Fruit fly (Drosophila melanogaster): Measurements from ENCODE around the gene CG7488.
A peak's percentile ranks its signal among the peaks of the same experiment; 100 is the strongest.

CG7488 gene

DNA sequence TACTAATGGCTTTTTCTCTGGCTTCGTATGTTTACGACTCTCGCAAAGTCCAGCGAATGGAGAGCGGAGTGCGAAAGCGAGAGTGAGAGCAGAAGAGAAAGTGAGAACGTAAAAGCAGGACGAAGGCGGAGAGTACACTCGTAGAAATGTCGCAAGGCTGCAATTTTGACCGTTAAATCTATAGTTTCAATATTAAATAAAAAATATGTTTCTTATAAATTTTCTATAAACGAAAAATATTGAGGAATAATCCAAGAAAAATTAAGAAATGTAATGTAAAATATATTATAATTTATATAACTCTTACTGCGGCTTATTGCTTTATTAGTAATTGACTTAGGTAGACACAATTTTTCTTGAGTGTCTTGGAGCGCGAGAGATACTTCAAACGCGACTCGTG, 21.0 kb upstream of the CG7488 start (continued):
- peak; percentile 40 for TF ChIP-seq CG11504 (tag; optimal IDR thresholded peaks at IDR 0.05)
- TF ChIP-seq Blimp-1 (GFP tag; optimal IDR thresholded peaks at IDR 0.05) = peak; percentile 40
- TF ChIP-seq lbe (GFP tag; optimal IDR thresholded peaks at IDR 0.05) = no peak
- no peak for TF ChIP-seq sug (tag; optimal IDR thresholded peaks at IDR 0.05)
- TF ChIP-seq C15 (GFP tag; IDR thresholded peaks at IDR 0.05) = no peak
- TF ChIP-seq CG9727 (GFP tag; optimal IDR thresholded peaks at IDR 0.05) = peak; percentile 28
- no peak for TF ChIP-seq mld (GFP tag; IDR thresholded peaks at IDR 0.05; ENCODE audit: partially characterized antibody)
- TF ChIP-seq prd (optimal IDR thresholded peaks at IDR 0.05) = no peak
- no peak for TF ChIP-seq prd (GFP tag; IDR thresholded peaks at IDR 0.05)
- no peak for TF ChIP-seq usp (GFP tag; optimal IDR thresholded peaks at IDR 0.05)
- no peak for TF ChIP-seq CG18476 (GFP tag; optimal IDR thresholded peaks at IDR 0.05)
- no peak for TF ChIP-seq HLH3B (GFP tag; IDR thresholded peaks at IDR 0.05)
- no peak for TF ChIP-seq luna (GFP tag; optimal IDR thresholded peaks at IDR 0.05)
- no peak for TF ChIP-seq CG12219 (GFP tag; optimal IDR thresholded peaks at IDR 0.05)
- TF ChIP-seq Camta (GFP tag; optimal IDR thresholded peaks at IDR 0.05) = no peak
- no peak for TF ChIP-seq CG31388 (GFP tag; optimal IDR thresholded peaks at IDR 0.05)
- TF ChIP-seq CG1603 (tag; optimal IDR thresholded peaks at IDR 0.05) = no peak
- no peak for TF ChIP-seq CG6791 (GFP tag; IDR thresholded peaks at IDR 0.05; ENCODE audit: partially characterized antibody)
- TF ChIP-seq CG8089 (GFP tag; optimal IDR thresholded peaks at IDR 0.05) = no peak
- TF ChIP-seq run (tag; optimal IDR thresholded peaks at IDR 0.05) = no peak
- TF ChIP-seq CG31224 (GFP tag; IDR thresholded peaks at IDR 0.05) = no peak
- no peak for TF ChIP-seq CG32532 (GFP tag; IDR thresholded peaks at IDR 0.05)
- no peak for TF ChIP-seq CG2712 (tag; optimal IDR thresholded peaks at IDR 0.05)
- no peak for TF ChIP-seq CG13624 (GFP tag; optimal IDR thresholded peaks at IDR 0.05)
- TF ChIP-seq seq (GFP tag; IDR thresholded peaks at IDR 0.05) = no peak
- TF ChIP-seq CG18599 (GFP tag; optimal IDR thresholded peaks at IDR 0.05) = peak; percentile 17
- TF ChIP-seq zf30C (GFP tag; optimal IDR thresholded peaks at IDR 0.05) = peak; percentile 21
- no peak for TF ChIP-seq PHDP (tag; optimal IDR thresholded peaks at IDR 0.05)
- no peak for TF ChIP-seq Atf6 (GFP tag; IDR thresholded peaks at IDR 0.05)
- no peak for TF ChIP-seq vnd (GFP tag; IDR thresholded peaks at IDR 0.05; ENCODE audit: partially characterized antibody)
- TF ChIP-seq Pdp1 (GFP tag; optimal IDR thresholded peaks at IDR 0.05) = no peak
- no peak for TF ChIP-seq Chrac-16 (GFP tag; optimal IDR thresholded peaks at IDR 0.05)
- no peak for TF ChIP-seq pita (GFP tag; optimal IDR thresholded peaks at IDR 0.05)
- no peak for TF ChIP-seq Elba2 (GFP tag; optimal IDR thresholded peaks at IDR 0.05)
- no peak for TF ChIP-seq CG17802 (tag; optimal IDR thresholded peaks at IDR 0.05)
- peak; percentile 2 for TF ChIP-seq Oli (tag; optimal IDR thresholded peaks at IDR 0.05)
- no peak for TF ChIP-seq CG13894 (tag; optimal IDR thresholded peaks at IDR 0.05)
- no peak for TF ChIP-seq gfzf (GFP tag; optimal IDR thresholded peaks at IDR 0.05)
- TF ChIP-seq CG12104 (GFP tag; optimal IDR thresholded peaks at IDR 0.05) = no peak
- no peak for TF ChIP-seq MBD-R2 (GFP tag; IDR thresholded peaks at IDR 0.05)
- no peak for TF ChIP-seq fd102C (GFP tag; optimal IDR thresholded peaks at IDR 0.05)
- no peak for TF ChIP-seq CG4360 (GFP tag; IDR thresholded peaks at IDR 0.05)
- no peak for TF ChIP-seq tx (GFP tag; optimal IDR thresholded peaks at IDR 0.05)
- TF ChIP-seq gro (GFP tag; optimal IDR thresholded peaks at IDR 0.05) = no peak
- peak; percentile 24 for TF ChIP-seq dmrt99B (tag; optimal IDR thresholded peaks at IDR 0.05)
- TF ChIP-seq Hr51 (GFP tag; optimal IDR thresholded peaks at IDR 0.05) = peak in 1 of 2 experiments; percentile 13
- no peak for TF ChIP-seq Jarid2 (GFP tag; optimal IDR thresholded peaks at IDR 0.05)
- TF ChIP-seq Doc2 (GFP tag; IDR thresholded peaks at IDR 0.05) = no peak
- no peak for TF ChIP-seq CG13123 (GFP tag; optimal IDR thresholded peaks at IDR 0.05)
- TF ChIP-seq CG17612 (GFP tag; IDR thresholded peaks at IDR 0.05) = no peak
- no peak for TF ChIP-seq sisA (GFP tag; IDR thresholded peaks at IDR 0.05)
- TF ChIP-seq hth (optimal IDR thresholded peaks at IDR 0.05) = no peak

Measured in whole organism, embryonic.